Fruit fly (Drosophila melanogaster): Measurements from ENCODE around the gene CG6138.

dm6 chr2L:10555269-10555668, 11.8 kb upstream of the CG6138 start:
- TF ChIP-seq psq (optimal IDR thresholded peaks at IDR 0.05) (no peak), h (optimal IDR thresholded peaks at IDR 0.05) (no peak), ttk (optimal IDR thresholded peaks at IDR 0.05) (no peak)

Data from Kc167 (cell line).